Worm (Caenorhabditis elegans): ENCODE measurements around the gene Y43F8C.6.

Y43F8C.6 gene

ce11 chrV:19640808-19641207 is at the start of gene Y43F8C.6:
Gene Y43F8C.6, minus strand, starts transcription at chrV:19640908.
- TF ChIP-seq F33H1.4 (GFP tag; IDR thresholded peaks at IDR 0.05), result peak; percentile 46
- no peak for TF ChIP-seq ztf-3 (GFP tag; optimal IDR thresholded peaks at IDR 0.05)

ce11 chrV:19674543-19674942 is 33.8 kb upstream of the Y43F8C.6 start, which contains the start of gene mrp-7:
Gene mrp-7, plus strand, starts transcription at chrV:19674843.
- TF ChIP-seq F10E7.11 (tag; optimal IDR thresholded peaks at IDR 0.05), result no peak
- TF ChIP-seq ztf-26 (tag; optimal IDR thresholded peaks at IDR 0.05), result no peak
- TF ChIP-seq ztf-28 (GFP tag; IDR thresholded peaks at IDR 0.05), result no peak
- TF ChIP-seq unc-130 (GFP tag; optimal IDR thresholded peaks at IDR 0.05), result no peak
- no peak for TF ChIP-seq madf-8 (GFP tag; conservative IDR thresholded peaks at IDR 0.05)
- TF ChIP-seq Y67H2A.10 (GFP tag; conservative IDR thresholded peaks at IDR 0.05), result no peak
- no peak for TF ChIP-seq lin-54 (GFP tag; optimal IDR thresholded peaks at IDR 0.05)
- no peak for TF ChIP-seq hlh-12 (tag; optimal IDR thresholded peaks at IDR 0.05)

ce11 chrV:19673298-19673903 is 32.7 kb upstream of the Y43F8C.6 start:
- TF ChIP-seq ccch-3 (GFP tag; optimal IDR thresholded peaks at IDR 0.05) (no peak), dpff-1 (tag; optimal IDR thresholded peaks at IDR 0.05) (no peak), hmg-1.2 (GFP tag; IDR thresholded peaks at IDR 0.05) (0 out of 2 replicates have a peak, but pooled peaks have one; percentile 9), lin-26 (GFP tag; IDR thresholded peaks at IDR 0.05) (no peak), F57A8.1 (GFP tag; optimal IDR thresholded peaks at IDR 0.05) (no peak), nhr-80 (tag; optimal IDR thresholded peaks at IDR 0.05) (no peak), aptf-2 (GFP tag; conservative IDR thresholded peaks at IDR 0.05) (no peak), lin-54 (GFP tag; optimal IDR thresholded peaks at IDR 0.05) (peak; percentile 66), attf-5 (GFP tag; optimal IDR thresholded peaks at IDR 0.05) (no peak), lsl-1 (GFP tag; optimal IDR thresholded peaks at IDR 0.05) (peak; percentile 56), madf-10 (tag; optimal IDR thresholded peaks at IDR 0.05) (no peak), F33H1.4 (GFP tag; IDR thresholded peaks at IDR 0.05) (peak; percentile 29; the same call in 1 of the 2 replicates), lsy-27 (tag; optimal IDR thresholded peaks at IDR 0.05; ENCODE audit: borderline replicate concordance, insufficient read depth) (no peak), ztf-6 (GFP tag; IDR thresholded peaks at IDR 0.05) (no peak), dpl-1 (GFP tag; optimal IDR thresholded peaks at IDR 0.05) (peak; percentile 63), madf-8 (GFP tag; conservative IDR thresholded peaks at IDR 0.05) (peak; percentile 82), ceh-91 (GFP tag; IDR thresholded peaks at IDR 0.05) (peak; percentile 55; the same call in 1 of the 2 replicates), D2030.7 (GFP tag; IDR thresholded peaks at IDR 0.05) (peak; percentile 64), egl-44 (GFP tag; IDR thresholded peaks at IDR 0.05) (no peak), atf-7 (tag; optimal IDR thresholded peaks at IDR 0.05) (no peak), efl-1 (GFP tag; optimal IDR thresholded peaks at IDR 0.05) (peak; percentile 84), xnd-1 (tag; optimal IDR thresholded peaks at IDR 0.05) (peak; percentile 64), lag-1 (GFP tag; IDR thresholded peaks at IDR 0.05) (no peak), snpc-3.4 (tag; optimal IDR thresholded peaks at IDR 0.05) (peak; percentile 13), dox-1 (GFP tag; IDR thresholded peaks at IDR 0.05) (peak; percentile 35; the same call in 1 of the 2 replicates), egrh-3 (GFP tag; IDR thresholded peaks at IDR 0.05) (no peak), B0019.2 (GFP tag; conservative IDR thresholded peaks at IDR 0.05) (no peak), ama-1 (optimal IDR thresholded peaks at IDR 0.05) (no peak), ama-1 (GFP tag; optimal IDR thresholded peaks at IDR 0.05) (no peak), hlh-26 (GFP tag; conservative IDR thresholded peaks at IDR 0.05) (no peak), snpc-1.3 (tag; optimal IDR thresholded peaks at IDR 0.05; ENCODE audit: insufficient read depth) (peak; percentile 21), F39B2.1 (GFP tag; IDR thresholded peaks at IDR 0.05) (no peak), aptf-3 (GFP tag; IDR thresholded peaks at IDR 0.05) (no peak), ceh-40 (GFP tag; IDR thresholded peaks at IDR 0.05) (no peak), F49E8.2 (tag; optimal IDR thresholded peaks at IDR 0.05; ENCODE audit: insufficient read depth) (peak; percentile 12), madf-6 (GFP tag; IDR thresholded peaks at IDR 0.05) (peak; percentile 90)

Data from whole organism, young adult.